Worm (Caenorhabditis elegans) whole organism, late embryonic: Measurements from ENCODE around the gene srh-213.

Source experiments
- C08G9.2 ChIP-seq: sonication (generic microtip); optimal IDR thresholded peaks from 2 replicates; lab custom pipeline; 2016; ENCODE audit warnings: mild to moderate bottlenecking, missing genetic modification characterization, moderate library complexity, missing compliant biosample characterization
- T23F11.4 ChIP-seq: fragments of 200-800 bp; sonication (Bioruptor generic); optimal IDR thresholded peaks from 2 replicates; lab custom pipeline; 2018; ENCODE audit warnings: mild to moderate bottlenecking, missing genetic modification characterization, missing compliant biosample characterization
- ceh-18 ChIP-seq: sonication (generic microtip); optimal IDR thresholded peaks from 2 replicates; lab custom pipeline; 2016; ENCODE audit warnings: missing genetic modification characterization, missing compliant biosample characterization
- ceh-2 ChIP-seq: sonication (generic microtip); optimal IDR thresholded peaks from 2 replicates; lab custom pipeline; 2016; ENCODE audit warnings: missing genotype, missing genetic modification characterization, missing compliant biosample characterization
- ceh-31 ChIP-seq: sonication (generic microtip); optimal IDR thresholded peaks from 2 replicates; lab custom pipeline; 2016; ENCODE audit warnings: missing genetic modification characterization, missing compliant biosample characterization
- ceh-6 ChIP-seq: fragments of 200-800 bp; sonication (Bioruptor generic); optimal IDR thresholded peaks from 2 replicates; lab custom pipeline; 2018; ENCODE audit warnings: mild to moderate bottlenecking, missing genetic modification characterization, missing compliant biosample characterization
- elt-2 ChIP-seq: sonication (generic microtip); optimal IDR thresholded peaks from 2 replicates; lab custom pipeline; 2016; ENCODE audit warnings: missing genetic modification reagents, missing genetic modification characterization, missing compliant biosample characterization
- elt-4 ChIP-seq: sonication (generic microtip); optimal IDR thresholded peaks from 2 replicates; lab custom pipeline; 2016; ENCODE audit warnings: missing genetic modification characterization, missing compliant biosample characterization
- eyg-1 ChIP-seq: sonication (generic microtip); optimal IDR thresholded peaks from 2 replicates; lab custom pipeline; 2016; ENCODE audit warnings: missing genotype, missing genetic modification characterization, missing compliant biosample characterization
- fax-1 ChIP-seq: sonication (generic microtip); optimal IDR thresholded peaks from 2 replicates; lab custom pipeline; 2016; ENCODE audit warnings: missing genotype, missing genetic modification characterization, missing compliant biosample characterization
- fkh-6 ChIP-seq: sonication (generic microtip); optimal IDR thresholded peaks from 2 replicates; lab custom pipeline; 2016; ENCODE audit warnings: missing genetic modification characterization, missing compliant biosample characterization
- hlh-13 ChIP-seq: fragments of 200-800 bp; sonication (Bioruptor generic); optimal IDR thresholded peaks from 2 replicates; lab custom pipeline; 2018; ENCODE audit warnings: mild to moderate bottlenecking, missing genetic modification characterization, missing compliant biosample characterization
- hlh-30 ChIP-seq: sonication (generic microtip); optimal IDR thresholded peaks from 2 replicates; lab custom pipeline; 2017; ENCODE audit warnings: antibody characterized with exemption, missing genetic modification characterization, missing compliant biosample characterization; ENCODE audit not compliant: insufficient read depth
- hlh-8 ChIP-seq: sonication (generic microtip); optimal IDR thresholded peaks from 2 replicates; lab custom pipeline; 2016; ENCODE audit warnings: missing genotype, missing genetic modification characterization, missing compliant biosample characterization
- lin-11 ChIP-seq: fragments of 200-800 bp; sonication (Bioruptor generic); optimal IDR thresholded peaks from 2 replicates; lab custom pipeline; 2018; ENCODE audit warnings: mild to moderate bottlenecking, missing genetic modification characterization, missing compliant biosample characterization
- mec-3 ChIP-seq: sonication (generic microtip); optimal IDR thresholded peaks from 2 replicates; lab custom pipeline; 2016; ENCODE audit warnings: borderline replicate concordance, missing genetic modification characterization, missing compliant biosample characterization
- nhr-232 ChIP-seq: sonication (generic microtip); optimal IDR thresholded peaks from 2 replicates; lab custom pipeline; 2016; ENCODE audit warnings: missing genetic modification characterization, missing compliant biosample characterization
- npax-4 ChIP-seq: sonication (generic microtip); optimal IDR thresholded peaks from 2 replicates; lab custom pipeline; 2016; ENCODE audit warnings: missing genetic modification characterization, missing compliant biosample characterization
- odd-2 ChIP-seq: sonication (generic microtip); optimal IDR thresholded peaks from 2 replicates; lab custom pipeline; 2017; ENCODE audit warnings: antibody characterized with exemption, mild to moderate bottlenecking, missing genetic modification characterization, missing compliant biosample characterization
- pag-3 ChIP-seq: sonication (generic microtip); optimal IDR thresholded peaks from 2 replicates; lab custom pipeline; 2016; ENCODE audit warnings: missing compliant biosample characterization, missing genetic modification characterization, borderline replicate concordance
- pax-1 ChIP-seq: fragments of 150-350 bp; optimal IDR thresholded peaks from 2 replicates; lab custom pipeline; 2014; ENCODE audit warnings: missing biosample characterization, missing genetic modification characterization
- pqm-1 ChIP-seq: sonication (generic microtip); optimal IDR thresholded peaks from 2 replicates; lab custom pipeline; 2016; ENCODE audit warnings: missing genetic modification characterization, missing compliant biosample characterization
- pros-1 ChIP-seq: fragments of 150-350 bp; optimal IDR thresholded peaks from 2 replicates; lab custom pipeline; 2014; ENCODE audit warnings: missing biosample characterization, missing genetic modification reagents, missing genetic modification characterization
- syd-9 ChIP-seq: sonication (generic microtip); optimal IDR thresholded peaks from 2 replicates; lab custom pipeline; 2016; ENCODE audit warnings: mild to moderate bottlenecking, missing genetic modification characterization, moderate library complexity, missing compliant biosample characterization
- tbx-2 ChIP-seq: sonication (generic microtip); optimal IDR thresholded peaks from 2 replicates; lab custom pipeline; 2016; ENCODE audit warnings: missing genetic modification characterization, missing compliant biosample characterization
- unc-3 ChIP-seq, 2 experiments: fragments of 200-800 bp in 1 of 2; sonication (Bioruptor generic) in 1 of 2; sonication (generic microtip) in 1 of 2; conservative IDR thresholded peaks in 1 of 2; optimal IDR thresholded peaks in 1 of 2; 2 replicates each; pipeline versions ENCODE4 v1.3.6 to Lab custom; 2016 to 2022; ENCODE audit warnings: missing compliant biosample characterization in 2 of 2, missing genetic modification characterization in 2 of 2, missing genetic modification reagents in 1 of 2
- unc-42 ChIP-seq: sonication (generic microtip); optimal IDR thresholded peaks from 2 replicates; lab custom pipeline; 2016; ENCODE audit warnings: missing genotype, missing genetic modification characterization, missing compliant biosample characterization
- unc-86 ChIP-seq: sonication (generic microtip); optimal IDR thresholded peaks from 2 replicates; lab custom pipeline; 2016; ENCODE audit warnings: missing genetic modification characterization, missing compliant biosample characterization
- zip-5 ChIP-seq: sonication (generic microtip); optimal IDR thresholded peaks from 2 replicates; lab custom pipeline; 2016; ENCODE audit warnings: missing genetic modification characterization, missing compliant biosample characterization

The srh-213 gene

ce11 chrV:3555986-3556385 lies 38.9 kb downstream of the srh-213 start, which contains the start of gene grl-30:
Gene grl-30 (plus strand): TSS chrV:3556286.
- TF ChIP-seq unc-3 (GFP tag; conservative IDR thresholded peaks at IDR 0.05; lab: Robert Waterston, UW) (no peak), unc-3 (tag; optimal IDR thresholded peaks at IDR 0.05; lab: Kevin White, UChicago) (no peak), syd-9 (tag; lab: Kevin White, UChicago) (no peak), mec-3 (tag; lab: Kevin White, UChicago) (no peak), odd-2 (tag; lab: Kevin White, UChicago) (no peak), eyg-1 (no peak), hlh-30 (tag; lab: Kevin White, UChicago) (no peak), ceh-6 (no peak), pros-1 (tag; lab: Kevin White, UChicago) (no peak), pax-1 (tag; lab: Kevin White, UChicago) (no peak), nhr-232 (no peak), zip-5 (no peak), tbx-2 (tag; lab: Kevin White, UChicago) (no peak), pqm-1 (tag; lab: Kevin White, UChicago) (no peak)
- TF ChIP-seq, all 69 proteins: peak for 0

- TF ChIP-seq npax-4 (no peak), hlh-8 (no peak), ceh-31 (tag; lab: Kevin White, UChicago) (no peak), ceh-2 (tag; lab: Kevin White, UChicago) (no peak), unc-42 (tag; lab: Kevin White, UChicago) (no peak), hlh-30 (tag; lab: Kevin White, UChicago) (no peak), unc-86 (tag; lab: Kevin White, UChicago) (no peak), nhr-232 (no peak), ceh-18 (no peak)
Observed at ce11 chrV:3554869-3555268, 40.0 kb downstream of the srh-213 start, which contains the start of gene grl-29. Gene grl-29 (minus strand): TSS chrV:3555236.

ce11 chrV:3552740-3553469 lies 41.9 kb downstream of the srh-213 start, which contains the start of gene T24A6.20:
Gene T24A6.20 (plus strand): TSS chrV:3553134.
- TF ChIP-seq eyg-1 (no peak), elt-2 (tag; lab: Kevin White, UChicago) (peak; percentile 86), ceh-2 (tag; lab: Kevin White, UChicago) (no peak)

- TF ChIP-seq fax-1, result no peak
- no peak for TF ChIP-seq unc-3 (GFP tag; conservative IDR thresholded peaks at IDR 0.05; lab: Robert Waterston, UW)
- TF ChIP-seq unc-3 (tag; optimal IDR thresholded peaks at IDR 0.05; lab: Kevin White, UChicago), result no peak
- no peak for TF ChIP-seq tbx-2 (tag; lab: Kevin White, UChicago)
- TF ChIP-seq unc-86 (tag; lab: Kevin White, UChicago), result no peak
- no peak for TF ChIP-seq hlh-8
- TF ChIP-seq T23F11.4 (GFP tag; lab: Kevin White, UChicago), result no peak
- TF ChIP-seq fkh-6 (tag; lab: Kevin White, UChicago), result no peak
- no peak for TF ChIP-seq lin-11
Observed at ce11 chrV:3551765-3552164, 43.1 kb downstream of the srh-213 start, which contains the start of gene grl-28. Gene grl-28 (minus strand): TSS chrV:3551865.

ce11 chrV:3549553-3549952 lies 45.3 kb downstream of the srh-213 start, which contains the start of gene sri-21:
Gene sri-21 (plus strand): TSS chrV:3549853.
- TF ChIP-seq hlh-13 (GFP tag; lab: Kevin White, UChicago) (no peak), C08G9.2 (tag; lab: Kevin White, UChicago) (no peak), elt-4 (tag; lab: Kevin White, UChicago) (no peak), zip-5 (no peak), hlh-30 (tag; lab: Kevin White, UChicago) (no peak), ceh-18 (no peak), pag-3 (tag; lab: Kevin White, UChicago) (no peak), T23F11.4 (GFP tag; lab: Kevin White, UChicago) (no peak)
- TF ChIP-seq, all 69 proteins: peak for 0
